Worm (Caenorhabditis elegans) whole organism, L4 larva: Measurements from ENCODE around the gene ifbp-1.

Experiments used
- aly-2 ChIP-seq: sonication (generic microtip); optimal IDR thresholded peaks from 2 replicates; lab custom pipeline; 2018; ENCODE audit warnings: missing biosample characterization, missing genetic modification characterization
- mdl-1 ChIP-seq, 2 experiments: fragments of 150-350 bp in 1 of 2; sonication (generic microtip) in 1 of 2; optimal IDR thresholded peaks; 2 replicates each; lab custom pipeline; 2014 to 2017; ENCODE audit warnings: missing biosample characterization in 2 of 2, missing genetic modification characterization in 2 of 2
- nhr-28 ChIP-seq: fragments of 150-350 bp; optimal IDR thresholded peaks from 2 replicates; lab custom pipeline; 2014; ENCODE audit warnings: missing biosample characterization, missing genetic modification characterization
- nhr-77 ChIP-seq: fragments of 150-350 bp; optimal IDR thresholded peaks from 2 replicates; lab custom pipeline; 2014; ENCODE audit warnings: missing biosample characterization, missing genetic modification characterization
- snpc-4 ChIP-seq: fragments of 150-350 bp; optimal IDR thresholded peaks from 2 replicates; lab custom pipeline; 2014; ENCODE audit warnings: missing biosample characterization, missing genetic modification characterization
- ztf-11 ChIP-seq: fragments of 150-350 bp; optimal IDR thresholded peaks from 2 replicates; lab custom pipeline; 2014; ENCODE audit warnings: missing biosample characterization, missing genetic modification characterization

- TF ChIP-seq mdl-1 (tag; optimal IDR thresholded peaks at IDR 0.05; lab: Kevin White, UChicago) (no peak), nhr-28 (tag; lab: Kevin White, UChicago) (no peak), snpc-4 (tag; lab: Kevin White, UChicago) (no peak), aly-2 (tag; lab: Kevin White, UChicago) (no peak), nhr-77 (tag; lab: Kevin White, UChicago) (no peak), ztf-11 (tag; lab: Kevin White, UChicago) (no peak)
These were observed 59.4 kb downstream of the ifbp-1 start, which contains the start of gene srh-15 for ce11 chrV:13320676-13321075.
